Fruit fly (Drosophila melanogaster): ENCODE results near the gene Psn.
A peak's percentile ranks its signal among the peaks of the same experiment; 100 is the strongest.

The Psn gene

dm6 chr3L:20413304-20413703 is 19.0 kb upstream of the Psn start, which contains the start of gene zye:
zye (plus strand) TSS chr3L:20413604.
- no peak for TF ChIP-seq CG9705 (GFP tag; optimal IDR thresholded peaks at IDR 0.05)
- TF ChIP-seq Hr83 (GFP tag; optimal IDR thresholded peaks at IDR 0.05; ENCODE audit: poor library complexity, severe bottlenecking), result no peak
- TF ChIP-seq fru (GFP tag; optimal IDR thresholded peaks at IDR 0.05), result no peak
- no peak for TF ChIP-seq br (GFP tag; optimal IDR thresholded peaks at IDR 0.05)
- TF ChIP-seq Abd-B (GFP tag; optimal IDR thresholded peaks at IDR 0.05), result no peak
- TF ChIP-seq GATAd (GFP tag; optimal IDR thresholded peaks at IDR 0.05), result no peak
- TF ChIP-seq woc (GFP tag; optimal IDR thresholded peaks at IDR 0.05), result no peak
- no peak for TF ChIP-seq N (GFP tag; optimal IDR thresholded peaks at IDR 0.05)
- no peak for TF ChIP-seq h (GFP tag; optimal IDR thresholded peaks at IDR 0.05)
- no peak for TF ChIP-seq tai (GFP tag; optimal IDR thresholded peaks at IDR 0.05)
- TF ChIP-seq dsf (GFP tag; optimal IDR thresholded peaks at IDR 0.05; ENCODE audit: borderline replicate concordance), result no peak

DNA sequence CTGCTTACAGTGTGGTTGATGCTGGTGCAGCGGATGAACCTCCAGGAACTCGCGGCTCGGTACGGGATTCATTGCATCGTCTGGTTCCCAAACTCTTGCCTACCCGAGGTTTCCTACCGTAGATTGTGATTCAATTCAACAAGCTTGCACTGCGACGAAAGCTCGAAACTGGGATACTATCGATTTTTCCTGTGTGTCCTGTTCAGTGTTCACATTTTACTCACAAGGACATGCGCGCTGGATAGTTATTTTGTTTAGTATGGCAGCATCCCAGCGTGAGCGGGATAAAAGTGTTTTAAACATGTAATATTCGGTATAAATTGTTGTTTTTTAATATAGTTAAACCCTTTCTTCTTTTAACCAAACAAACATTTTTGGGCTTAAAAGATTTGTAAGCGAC is 6.4 kb upstream of the Psn start, which contains the start of gene CG5282:
Gene CG5282, minus strand, starts transcription at position 184 of the 400 bp plus-strand sequence.
- TF ChIP-seq N (GFP tag; optimal IDR thresholded peaks at IDR 0.05) (no peak), h (GFP tag; optimal IDR thresholded peaks at IDR 0.05) (no peak), Dfd (GFP tag; optimal IDR thresholded peaks at IDR 0.05) (no peak)

- TF ChIP-seq Hnf4 (GFP tag; optimal IDR thresholded peaks at IDR 0.05), result no peak
- TF ChIP-seq Hr83 (GFP tag; optimal IDR thresholded peaks at IDR 0.05; ENCODE audit: poor library complexity, severe bottlenecking), result no peak
- no peak for TF ChIP-seq sage (GFP tag; optimal IDR thresholded peaks at IDR 0.05)
- no peak for TF ChIP-seq Hr78 (GFP tag; optimal IDR thresholded peaks at IDR 0.05)
- no peak for TF ChIP-seq Myc (optimal IDR thresholded peaks at IDR 0.05)
- TF ChIP-seq CrebA (GFP tag; optimal IDR thresholded peaks at IDR 0.05; ENCODE audit: borderline replicate concordance), result no peak
- no peak for TF ChIP-seq br (GFP tag; optimal IDR thresholded peaks at IDR 0.05)
- no peak for TF ChIP-seq Mio (GFP tag; optimal IDR thresholded peaks at IDR 0.05)
Measured at dm6 chr3L:20427449-20427848, 4.8 kb upstream of the Psn start, which contains the start of gene CG5274. CG5274 (minus strand) TSS chr3L:20427666.

dm6 chr3L:20430182-20430581 is 2.1 kb upstream of the Psn start, which contains the start of gene CG5262:
CG5262 (minus strand) TSS chr3L:20430475.
- TF ChIP-seq Rel (GFP tag; optimal IDR thresholded peaks at IDR 0.05) (no peak), Rel (tag; optimal IDR thresholded peaks at IDR 0.05) (peak; percentile 15), Abd-B (GFP tag; optimal IDR thresholded peaks at IDR 0.05) (no peak), jim (GFP tag; optimal IDR thresholded peaks at IDR 0.05) (no peak), CrebA (GFP tag; optimal IDR thresholded peaks at IDR 0.05; ENCODE audit: borderline replicate concordance) (no peak), OdsH (GFP tag; optimal IDR thresholded peaks at IDR 0.05) (no peak)

- no peak for TF ChIP-seq CG32264 (GFP tag; optimal IDR thresholded peaks at IDR 0.05)
Measured at dm6 chr3L:20431619-20432018, 649 bp upstream of the Psn start.

dm6 chr3L:20436069-20436468 is 3.8 kb downstream of the Psn start, which contains the start of the genes mRpL15 and CtIP:
mRpL15 (minus strand) TSS chr3L:20436209.
CtIP (plus strand) TSS chr3L:20436250.
- TF ChIP-seq CG9705 (GFP tag; optimal IDR thresholded peaks at IDR 0.05), result no peak
- TF ChIP-seq GATAd (GFP tag; optimal IDR thresholded peaks at IDR 0.05), result no peak
- no peak for TF ChIP-seq sv (GFP tag; optimal IDR thresholded peaks at IDR 0.05)
- TF ChIP-seq sage (GFP tag; optimal IDR thresholded peaks at IDR 0.05), result peak; percentile 71
- no peak for TF ChIP-seq fru (GFP tag; optimal IDR thresholded peaks at IDR 0.05)

DNA sequence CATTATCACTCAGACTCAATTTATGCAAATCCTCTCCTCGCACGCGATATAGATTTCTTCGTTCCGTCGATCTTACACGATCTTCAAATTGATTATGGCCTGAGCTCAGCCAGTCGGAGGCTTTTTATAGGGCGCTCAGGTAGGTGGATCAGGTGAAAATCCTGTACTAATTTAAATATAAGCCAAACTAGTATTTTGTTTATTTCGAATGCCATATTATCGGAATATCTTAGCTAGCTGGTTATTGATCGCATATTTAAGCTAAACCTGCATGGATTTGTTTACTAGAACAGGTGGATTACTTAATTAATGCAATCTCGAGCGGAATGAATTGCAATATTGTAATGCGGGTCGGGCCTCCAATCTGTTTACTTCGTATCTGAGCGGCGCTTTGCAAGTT is 7.5 kb downstream of the Psn start, which contains the start of gene Hpd:
Gene Hpd, minus strand, starts transcription at position 101 of the 400 bp plus-strand sequence.
- TF ChIP-seq Mio (GFP tag; optimal IDR thresholded peaks at IDR 0.05) (no peak), fru (GFP tag; optimal IDR thresholded peaks at IDR 0.05) (no peak), Dif (GFP tag; optimal IDR thresholded peaks at IDR 0.05; ENCODE audit: partially characterized antibody) (no peak), Dfd (GFP tag; optimal IDR thresholded peaks at IDR 0.05) (no peak), CG32264 (GFP tag; optimal IDR thresholded peaks at IDR 0.05) (no peak), GATAd (GFP tag; optimal IDR thresholded peaks at IDR 0.05) (no peak), lola (GFP tag; optimal IDR thresholded peaks at IDR 0.05) (no peak), Rel (GFP tag; optimal IDR thresholded peaks at IDR 0.05) (no peak), Rel (tag; optimal IDR thresholded peaks at IDR 0.05) (no peak), Abd-B (GFP tag; optimal IDR thresholded peaks at IDR 0.05) (no peak)

Data from whole organism, wandering third instar larva.